Worm (Caenorhabditis elegans) whole organism, L3 larva: Measurements from ENCODE around the gene trm-2A.

Source experiments
- elt-2 ChIP-seq: sonication (generic microtip); optimal IDR thresholded peaks from 2 replicates; lab custom pipeline; 2016; ENCODE audit warnings: missing genetic modification reagents, mild to moderate bottlenecking, missing genetic modification characterization, missing compliant biosample characterization
- elt-3 ChIP-seq, 3 experiments: fragments of 150-350 bp in 1 of 3; sonication (generic microtip) in 2 of 3; optimal IDR thresholded peaks; 2 replicates in 2 of 3; 4 replicates in 1 of 3; lab custom pipeline; 2014 to 2017; ENCODE audit warnings: missing biosample characterization in 3 of 3, missing genetic modification characterization in 3 of 3
- nhr-25 ChIP-seq: sonication (generic microtip); optimal IDR thresholded peaks from 2 replicates; lab custom pipeline; 2017; ENCODE audit warnings: missing biosample characterization, missing genetic modification characterization
- unc-62 ChIP-seq: fragments of 150-350 bp; sonication (generic microtip); optimal IDR thresholded peaks from 4 replicates; lab custom pipeline; 2014; ENCODE audit warnings: missing biosample characterization, missing genetic modification reagents, missing genetic modification characterization

DNA sequence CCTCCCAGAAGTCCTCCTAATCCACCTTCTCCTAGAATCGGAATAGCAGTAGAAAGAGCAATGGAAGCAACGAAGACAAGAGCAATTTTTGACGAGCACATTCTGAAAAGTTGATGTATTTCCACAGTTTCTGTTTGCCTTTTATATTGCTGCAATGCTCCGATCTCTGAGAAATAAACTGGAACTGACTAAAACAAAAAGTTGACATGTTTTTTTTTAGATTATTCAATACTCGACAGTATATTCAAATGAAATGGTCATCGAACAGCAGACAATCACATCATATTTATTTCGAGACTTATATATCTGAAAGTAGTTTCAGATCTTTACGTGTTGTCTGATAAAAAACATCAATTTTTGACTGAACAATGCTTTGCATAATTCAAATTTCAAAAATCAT lies 14.3 kb upstream of the trm-2A start, which contains the start of gene srlf-21:
- TF ChIP-seq elt-2 (no peak), unc-62 (no peak), elt-3 (tag; optimal IDR thresholded peaks at IDR 0.05; lab: Kevin White, UChicago) (no peak), nhr-25 (tag; lab: Kevin White, UChicago) (no peak)
